Worm (Caenorhabditis elegans): ENCODE data around the gene tin-9.2.

ce11 chrIV:13078342-13078741 is 20.5 kb upstream of the tin-9.2 start:
- TF ChIP-seq jun-1 (tag; optimal IDR thresholded peaks at IDR 0.05), result no peak
- TF ChIP-seq ceh-82 (tag; optimal IDR thresholded peaks at IDR 0.05), result no peak
- TF ChIP-seq ceh-63 (GFP tag; optimal IDR thresholded peaks at IDR 0.05), result no peak
- no peak for TF ChIP-seq nhr-77 (tag; optimal IDR thresholded peaks at IDR 0.05)
- no peak for TF ChIP-seq hpl-2 (GFP tag; optimal IDR thresholded peaks at IDR 0.05)
- no peak for TF ChIP-seq fos-1 (tag; optimal IDR thresholded peaks at IDR 0.05)
- no peak for TF ChIP-seq aly-2 (tag; optimal IDR thresholded peaks at IDR 0.05)
- no peak for TF ChIP-seq unc-62 (GFP tag; optimal IDR thresholded peaks at IDR 0.05)
- TF ChIP-seq sptf-1 (tag; optimal IDR thresholded peaks at IDR 0.05), result no peak
